Worm (Caenorhabditis elegans) whole organism, late embryonic: Measurements from ENCODE around the gene F16B3.2.

ENCODE experiments used
- ceh-31 ChIP-seq: sonication (generic microtip); optimal IDR thresholded peaks from 2 replicates; lab custom pipeline; 2016; ENCODE audit warnings: missing genetic modification characterization, missing compliant biosample characterization
- ceh-9 ChIP-seq: sonication (generic microtip); optimal IDR thresholded peaks from 2 replicates; lab custom pipeline; 2016; ENCODE audit warnings: mild to moderate bottlenecking, missing genetic modification characterization, inconsistent platforms, missing compliant biosample characterization
- elt-4 ChIP-seq: sonication (generic microtip); optimal IDR thresholded peaks from 2 replicates; lab custom pipeline; 2016; ENCODE audit warnings: missing genetic modification characterization, missing compliant biosample characterization
- hlh-13 ChIP-seq: fragments of 200-800 bp; sonication (Bioruptor generic); optimal IDR thresholded peaks from 2 replicates; lab custom pipeline; 2018; ENCODE audit warnings: mild to moderate bottlenecking, missing genetic modification characterization, missing compliant biosample characterization
- hlh-30 ChIP-seq: sonication (generic microtip); optimal IDR thresholded peaks from 2 replicates; lab custom pipeline; 2017; ENCODE audit warnings: antibody characterized with exemption, missing genetic modification characterization, missing compliant biosample characterization; ENCODE audit not compliant: insufficient read depth
- lin-11 ChIP-seq: fragments of 200-800 bp; sonication (Bioruptor generic); optimal IDR thresholded peaks from 2 replicates; lab custom pipeline; 2018; ENCODE audit warnings: mild to moderate bottlenecking, missing genetic modification characterization, missing compliant biosample characterization
- pax-1 ChIP-seq: fragments of 150-350 bp; optimal IDR thresholded peaks from 2 replicates; lab custom pipeline; 2014; ENCODE audit warnings: missing biosample characterization, missing genetic modification characterization
- pha-2 ChIP-seq: sonication (generic microtip); optimal IDR thresholded peaks from 2 replicates; lab custom pipeline; 2017; ENCODE audit warnings: mild to moderate bottlenecking, missing genetic modification characterization, missing compliant biosample characterization
- pha-4 ChIP-seq: fragments of 150-350 bp; optimal IDR thresholded peaks from 2 replicates; lab custom pipeline; 2018; ENCODE audit warnings: missing biosample characterization, missing genetic modification reagents, missing genetic modification characterization
- syd-9 ChIP-seq: sonication (generic microtip); optimal IDR thresholded peaks from 2 replicates; lab custom pipeline; 2016; ENCODE audit warnings: mild to moderate bottlenecking, missing genetic modification characterization, moderate library complexity, missing compliant biosample characterization
- ttx-3 ChIP-seq: sonication (generic microtip); optimal IDR thresholded peaks from 2 replicates; lab custom pipeline; 2016; ENCODE audit warnings: missing genetic modification reagents, missing genetic modification characterization, missing compliant biosample characterization
- unc-42 ChIP-seq: sonication (generic microtip); optimal IDR thresholded peaks from 2 replicates; lab custom pipeline; 2016; ENCODE audit warnings: missing genotype, missing genetic modification characterization, missing compliant biosample characterization
- ztf-16 ChIP-seq: sonication (generic microtip); optimal IDR thresholded peaks from 2 replicates; lab custom pipeline; 2017; ENCODE audit warnings: missing genetic modification characterization, missing compliant biosample characterization

The F16B3.2 gene

DNA sequence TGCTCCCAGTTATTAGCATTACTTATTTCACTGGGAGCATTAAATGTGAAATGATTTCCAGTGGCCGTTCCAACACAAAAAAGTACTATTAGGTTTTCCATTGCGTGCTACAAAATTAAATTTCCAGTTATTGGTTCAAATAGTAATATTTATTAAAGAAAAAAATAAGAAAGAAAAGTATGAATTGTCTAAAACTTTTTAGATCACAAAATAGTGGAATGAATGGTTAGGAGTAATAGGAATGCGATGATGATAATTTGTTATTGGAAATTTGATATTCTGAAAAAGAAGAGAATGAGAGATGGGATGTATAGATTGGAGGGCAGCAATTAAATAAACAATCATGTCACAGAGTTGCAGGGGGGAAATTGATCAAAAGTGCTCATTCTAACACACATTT, 43.1 kb downstream of the F16B3.2 start, which contains the start of gene Y75B7AL.2:
Gene Y75B7AL.2, minus strand, starts transcription at position 101 of the 400 bp plus-strand sequence.
- TF ChIP-seq pha-2 (tag; lab: Kevin White, UChicago) (no peak), ceh-31 (tag; lab: Kevin White, UChicago) (no peak), ceh-9 (tag; lab: Kevin White, UChicago) (no peak), ztf-16 (tag; lab: Kevin White, UChicago) (no peak), pax-1 (tag; lab: Kevin White, UChicago) (no peak), pha-4 (no peak), hlh-30 (no peak), syd-9 (tag; lab: Kevin White, UChicago) (no peak), elt-4 (tag; lab: Kevin White, UChicago) (no peak)

DNA sequence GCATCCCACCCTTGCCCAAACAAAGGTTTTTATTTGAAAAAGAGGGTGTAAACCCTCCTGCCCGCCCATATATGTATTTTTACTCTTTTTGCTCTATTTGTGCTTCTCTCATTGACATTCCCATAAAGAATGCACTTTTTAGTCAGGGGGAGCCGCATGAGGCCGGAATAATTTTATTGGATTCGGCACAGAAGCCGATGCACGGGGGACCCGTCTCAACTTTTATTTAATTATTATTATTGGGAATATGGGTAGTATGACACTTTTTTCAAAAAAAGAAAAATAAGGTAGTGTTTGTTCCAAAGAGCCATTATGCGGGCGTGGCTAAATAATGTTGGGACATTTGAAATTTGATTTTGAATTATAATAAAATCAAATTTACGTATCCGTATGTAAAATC, 47.1 kb downstream of the F16B3.2 start:
- no peak for TF ChIP-seq ttx-3 (tag; lab: Kevin White, UChicago)
- peak; percentile 60 for TF ChIP-seq unc-42 (tag; lab: Kevin White, UChicago)

DNA sequence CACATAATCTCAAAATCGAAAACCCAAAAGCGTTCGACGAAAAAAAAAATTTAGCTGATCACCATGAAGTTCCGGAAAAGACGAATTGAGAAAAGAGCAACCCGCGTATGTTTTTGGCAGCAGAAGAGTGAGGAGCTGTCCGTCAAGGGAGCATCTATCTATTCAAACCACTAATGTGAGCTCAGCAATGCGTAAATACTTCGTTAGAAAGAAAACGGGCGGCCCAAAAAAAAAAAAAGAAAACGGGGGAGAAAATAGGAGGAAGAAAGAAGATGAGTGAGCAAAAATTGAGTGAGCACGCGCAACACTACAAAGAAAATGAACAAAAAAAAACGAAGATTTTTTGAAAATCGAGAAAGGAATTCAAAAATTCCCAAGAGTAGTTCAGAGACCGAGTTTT, 49.4 kb downstream of the F16B3.2 start:
- TF ChIP-seq hlh-13 (GFP tag; lab: Kevin White, UChicago): no peak
- TF ChIP-seq lin-11 (tag; lab: Kevin White, UChicago): no peak
- TF ChIP-seq unc-42 (tag; lab: Kevin White, UChicago): peak; percentile 43
